Fruit fly (Drosophila melanogaster): ENCODE data around the gene CG12316.

- TF ChIP-seq Mnt (GFP tag; optimal IDR thresholded peaks at IDR 0.05) = peak; percentile 33
- peak; percentile 3 for TF ChIP-seq kay (GFP tag; ENCODE audit: borderline replicate concordance)
- no peak for TF ChIP-seq CG33017 (tag; optimal IDR thresholded peaks at IDR 0.05)
Measured at dm6 chr3L:15113257-15113656, 23.5 kb downstream of the CG12316 start, which contains the start of gene CG13458.

Measured in whole organism, adult.